Fruit fly (Drosophila melanogaster): ENCODE results near the gene Anp.

Gene Anp

dm6 chr3R:30246603-30247002 is 36.9 kb downstream of the Anp start, which contains the start of gene CG9733:
TSS of gene CG9733 (minus strand) at chr3R:30246703.
- TF ChIP-seq CG6854 (GFP tag; optimal IDR thresholded peaks at IDR 0.05), result no peak
- peak; percentile 28 for TF ChIP-seq svp (GFP tag)

- TF ChIP-seq eg (GFP tag; IDR thresholded peaks at IDR 0.05) (0 out of 3 replicates have a peak, but pooled peaks have one; percentile 26), Eip78C (GFP tag) (peak; percentile 41), OdsH (GFP tag; optimal IDR thresholded peaks at IDR 0.05) (no peak)
These were observed 38.1 kb downstream of the Anp start for dm6 chr3R:30247802-30248363.

DNA sequence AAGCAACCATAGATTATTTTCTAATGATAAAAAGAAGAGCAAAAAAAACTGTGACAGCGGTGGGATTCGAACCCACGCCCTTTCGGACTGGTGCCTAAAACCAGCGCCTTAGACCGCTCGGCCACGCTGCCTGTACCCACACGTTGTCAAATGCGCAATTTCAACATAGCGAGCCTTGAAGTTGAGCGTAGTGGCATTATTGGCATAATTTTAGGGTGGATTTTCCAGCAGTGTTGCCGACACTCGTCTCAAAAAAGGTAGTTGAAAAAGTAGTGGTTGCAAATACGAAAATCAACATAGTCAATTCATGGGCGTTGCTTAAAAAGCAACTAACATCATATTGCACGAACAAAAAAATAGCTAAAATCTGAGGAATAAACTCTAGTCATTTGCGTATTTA is 38.8 kb downstream of the Anp start:
- TF ChIP-seq Eip78C (GFP tag) (peak; percentile 41), pdm3 (GFP tag; optimal IDR thresholded peaks at IDR 0.05) (no peak)

DNA sequence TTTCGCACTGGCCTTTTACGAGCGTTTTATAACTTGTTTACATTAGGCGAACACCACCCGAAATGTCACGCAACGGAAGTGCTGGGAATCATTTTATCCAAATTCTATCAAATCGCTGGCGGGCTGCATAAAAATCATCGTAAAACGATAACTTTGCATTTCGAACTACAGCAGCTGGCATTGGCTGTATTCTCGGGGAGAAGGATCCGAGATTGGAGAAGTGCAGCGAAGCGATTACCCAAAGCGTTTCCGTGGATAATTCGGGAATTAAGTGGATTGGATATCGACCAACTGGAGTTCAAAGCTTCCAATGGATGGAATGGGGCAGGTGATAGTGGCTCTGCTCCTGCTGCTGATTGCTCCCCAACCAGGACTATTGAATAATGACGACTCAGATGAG is 39.5 kb downstream of the Anp start, which contains the start of gene CG34299:
Gene CG34299, plus strand, starts transcription at position 301 of the 400 bp plus-strand sequence.
- TF ChIP-seq net (GFP tag; optimal IDR thresholded peaks at IDR 0.05) (no peak), acj6 (GFP tag; optimal IDR thresholded peaks at IDR 0.05) (no peak)

- no peak for TF ChIP-seq Sox14 (GFP tag; optimal IDR thresholded peaks at IDR 0.05)
- TF ChIP-seq fkh (GFP tag; optimal IDR thresholded peaks at IDR 0.05), result no peak
- TF ChIP-seq esn (GFP tag; optimal IDR thresholded peaks at IDR 0.05), result no peak
- TF ChIP-seq CG6163 (GFP tag; IDR thresholded peaks at IDR 0.05), result no peak
- no peak for TF ChIP-seq CG6276 (GFP tag; optimal IDR thresholded peaks at IDR 0.05)
- no peak for TF ChIP-seq Ets21C (GFP tag; optimal IDR thresholded peaks at IDR 0.05)
- no peak for TF ChIP-seq CG4318 (GFP tag; optimal IDR thresholded peaks at IDR 0.05)
These were observed 40.8 kb downstream of the Anp start, which contains the start of gene CG9682 for dm6 chr3R:30250496-30250978. TSS of gene CG9682 (plus strand) at chr3R:30250928.

- TF ChIP-seq CG11762 (GFP tag; optimal IDR thresholded peaks at IDR 0.05; ENCODE audit: insufficient read depth), result no peak
- TF ChIP-seq esn (GFP tag; optimal IDR thresholded peaks at IDR 0.05), result no peak
- no peak for TF ChIP-seq Blimp-1 (GFP tag; optimal IDR thresholded peaks at IDR 0.05)
- TF ChIP-seq CG10631 (GFP tag; optimal IDR thresholded peaks at IDR 0.05), result no peak
- no peak for TF ChIP-seq Hr38 (GFP tag; optimal IDR thresholded peaks at IDR 0.05)
- no peak for TF ChIP-seq Met (GFP tag; optimal IDR thresholded peaks at IDR 0.05)
- TF ChIP-seq cyc (GFP tag; optimal IDR thresholded peaks at IDR 0.05), result no peak
- TF ChIP-seq CG6163 (GFP tag; IDR thresholded peaks at IDR 0.05), result no peak
- TF ChIP-seq salr (GFP tag; optimal IDR thresholded peaks at IDR 0.05), result no peak
- no peak for TF ChIP-seq Hr39 (GFP tag; optimal IDR thresholded peaks at IDR 0.05)
- TF ChIP-seq CG6792 (GFP tag; optimal IDR thresholded peaks at IDR 0.05), result no peak
- TF ChIP-seq Hr4 (GFP tag; optimal IDR thresholded peaks at IDR 0.05), result no peak
- no peak for TF ChIP-seq CG3032 (tag; optimal IDR thresholded peaks at IDR 0.05)
- no peak for TF ChIP-seq acj6 (GFP tag; optimal IDR thresholded peaks at IDR 0.05)
- no peak for TF ChIP-seq svp (GFP tag)
- TF ChIP-seq CG3919 (GFP tag; optimal IDR thresholded peaks at IDR 0.05), result no peak
These were observed 42.6 kb downstream of the Anp start for dm6 chr3R:30252317-30252716.

- TF ChIP-seq achi (GFP tag; optimal IDR thresholded peaks at IDR 0.05), result no peak
- TF ChIP-seq CG6163 (GFP tag; IDR thresholded peaks at IDR 0.05), result no peak
- no peak for TF ChIP-seq Hr4 (GFP tag; optimal IDR thresholded peaks at IDR 0.05)
- no peak for TF ChIP-seq Blimp-1 (GFP tag; optimal IDR thresholded peaks at IDR 0.05)
- no peak for TF ChIP-seq pdm3 (GFP tag; optimal IDR thresholded peaks at IDR 0.05)
- no peak for TF ChIP-seq CG9139 (GFP tag; optimal IDR thresholded peaks at IDR 0.05)
- TF ChIP-seq Hr38 (GFP tag; optimal IDR thresholded peaks at IDR 0.05), result no peak
- TF ChIP-seq salr (GFP tag; optimal IDR thresholded peaks at IDR 0.05), result no peak
- no peak for TF ChIP-seq CG3032 (tag; optimal IDR thresholded peaks at IDR 0.05)
- TF ChIP-seq CG1621 (tag; optimal IDR thresholded peaks at IDR 0.05), result no peak
- TF ChIP-seq ss (GFP tag; optimal IDR thresholded peaks at IDR 0.05), result no peak
- TF ChIP-seq CG16779 (tag; optimal IDR thresholded peaks at IDR 0.05), result no peak
These were observed 43.1 kb downstream of the Anp start, which contains the start of gene CG18404 for dm6 chr3R:30252882-30253281. TSS of gene CG18404 (plus strand) at chr3R:30253182.
